Worm (Caenorhabditis elegans): ENCODE measurements around the gene arrd-5.

arrd-5 gene

DNA sequence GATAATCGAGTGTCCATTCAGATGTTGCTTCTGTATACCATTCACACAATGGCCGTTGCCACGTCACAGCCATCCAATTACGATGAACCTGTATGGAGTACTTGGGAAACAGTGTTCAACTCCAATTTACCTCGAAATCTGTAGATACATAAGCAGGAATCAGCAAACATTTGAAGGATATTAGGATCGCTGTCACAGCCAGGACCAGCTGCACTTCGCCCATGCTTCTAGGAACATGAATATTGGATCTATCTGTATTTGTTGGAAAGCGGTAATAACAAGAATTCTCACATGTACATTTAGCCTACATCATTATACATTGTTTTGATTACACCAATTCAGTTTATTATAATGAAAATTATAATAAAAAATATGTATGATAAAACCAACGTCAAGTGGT is 51.2 kb downstream of the arrd-5 start, which contains the start of gene algn-8:
Gene algn-8 (minus strand): TSS at position 227 of the 400 bp plus-strand sequence.
- TF ChIP-seq ceh-58 (GFP tag; IDR thresholded peaks at IDR 0.05) (no peak), ceh-91 (GFP tag; IDR thresholded peaks at IDR 0.05) (no peak), ceh-27 (GFP tag; optimal IDR thresholded peaks at IDR 0.05) (no peak), mes-4 (tag; optimal IDR thresholded peaks at IDR 0.05) (no peak), nfyb-1 (GFP tag; IDR thresholded peaks at IDR 0.05) (no peak), repo-1 (tag; optimal IDR thresholded peaks at IDR 0.05) (peak; percentile 67), dpl-1 (GFP tag; optimal IDR thresholded peaks at IDR 0.05) (no peak), Y95B8A.8 (GFP tag; IDR thresholded peaks at IDR 0.05) (no peak), C06A6.2 (GFP tag; conservative IDR thresholded peaks at IDR 0.05) (no peak), aptf-2 (GFP tag; conservative IDR thresholded peaks at IDR 0.05) (no peak), ztf-28 (GFP tag; IDR thresholded peaks at IDR 0.05) (no peak), athp-1 (tag; optimal IDR thresholded peaks at IDR 0.05) (no peak), ceh-100 (GFP tag; IDR thresholded peaks at IDR 0.05) (no peak), attf-5 (GFP tag; optimal IDR thresholded peaks at IDR 0.05) (no peak), sea-2 (GFP tag; IDR thresholded peaks at IDR 0.05) (no peak), B0019.2 (GFP tag; conservative IDR thresholded peaks at IDR 0.05) (no peak), die-1 (tag; optimal IDR thresholded peaks at IDR 0.05) (no peak), rec-8 (tag; optimal IDR thresholded peaks at IDR 0.05) (no peak), dox-1 (GFP tag; IDR thresholded peaks at IDR 0.05) (no peak), snpc-4 (GFP tag; optimal IDR thresholded peaks at IDR 0.05) (no peak), snpc-4 (tag; optimal IDR thresholded peaks at IDR 0.05) (no peak), bed-1 (GFP tag; IDR thresholded peaks at IDR 0.05) (no peak), ztf-6 (GFP tag; IDR thresholded peaks at IDR 0.05) (no peak), K11D2.4 (GFP tag; IDR thresholded peaks at IDR 0.05) (no peak), let-526 (GFP tag; IDR thresholded peaks at IDR 0.05) (no peak), tlf-1 (GFP tag; optimal IDR thresholded peaks at IDR 0.05) (peak; percentile 3), pbrm-1 (GFP tag; IDR thresholded peaks at IDR 0.05) (no peak), madf-10 (tag; optimal IDR thresholded peaks at IDR 0.05) (peak; percentile 9), F52B5.7 (tag; optimal IDR thresholded peaks at IDR 0.05) (no peak), F49E8.2 (tag; optimal IDR thresholded peaks at IDR 0.05; ENCODE audit: insufficient read depth) (no peak), egl-18 (GFP tag; IDR thresholded peaks at IDR 0.05) (no peak), Y56A3A.18 (GFP tag; IDR thresholded peaks at IDR 0.05) (0 out of 2 replicates have a peak, but pooled peaks have one; percentile 33), nhr-120 (GFP tag; IDR thresholded peaks at IDR 0.05) (no peak), zfh-2 (GFP tag; conservative IDR thresholded peaks at IDR 0.05) (no peak), Y79H2A.3 (GFP tag; conservative IDR thresholded peaks at IDR 0.05) (no peak), unc-62 (GFP tag; optimal IDR thresholded peaks at IDR 0.05) (no peak), tbx-9 (tag; optimal IDR thresholded peaks at IDR 0.05; ENCODE audit: borderline replicate concordance) (no peak), ceh-40 (GFP tag; IDR thresholded peaks at IDR 0.05) (no peak), nfya-1 (tag; optimal IDR thresholded peaks at IDR 0.05; ENCODE audit: borderline replicate concordance, insufficient read depth) (no peak), efl-1 (GFP tag; optimal IDR thresholded peaks at IDR 0.05) (no peak), sptf-2 (GFP tag; optimal IDR thresholded peaks at IDR 0.05) (no peak), ztf-26 (tag; optimal IDR thresholded peaks at IDR 0.05) (no peak), gei-17 (GFP tag; optimal IDR thresholded peaks at IDR 0.05) (no peak), lag-1 (GFP tag; IDR thresholded peaks at IDR 0.05) (no peak), ekl-4 (GFP tag; IDR thresholded peaks at IDR 0.05) (0 out of 2 replicates have a peak, but pooled peaks have one; percentile 24), K12H6.12 (tag; optimal IDR thresholded peaks at IDR 0.05) (no peak), ccch-3 (GFP tag; optimal IDR thresholded peaks at IDR 0.05) (no peak), nfya-2 (GFP tag; IDR thresholded peaks at IDR 0.05) (no peak), F57A8.1 (GFP tag; optimal IDR thresholded peaks at IDR 0.05) (no peak), xnd-1 (tag; optimal IDR thresholded peaks at IDR 0.05) (no peak)
